Fruit fly (Drosophila melanogaster): ENCODE measurements around the gene PH4alphaEFB.

dm6 chr3R:30512114-30512513 lies 46.3 kb downstream of the PH4alphaEFB start, which contains the start of gene PH4alphaNE2:
- TF ChIP-seq CG11762 (GFP tag; optimal IDR thresholded peaks at IDR 0.05; ENCODE audit: insufficient read depth) (no peak), CG34406 (GFP tag; optimal IDR thresholded peaks at IDR 0.05) (no peak), CG16779 (tag; optimal IDR thresholded peaks at IDR 0.05) (no peak), esn (GFP tag; optimal IDR thresholded peaks at IDR 0.05) (no peak), CG11294 (GFP tag; IDR thresholded peaks at IDR 0.05) (no peak), topi (GFP tag; optimal IDR thresholded peaks at IDR 0.05) (no peak), Met (GFP tag; optimal IDR thresholded peaks at IDR 0.05) (no peak), Sox15 (GFP tag; optimal IDR thresholded peaks at IDR 0.05) (no peak), CG6854 (GFP tag; optimal IDR thresholded peaks at IDR 0.05) (no peak), Lpt (GFP tag; optimal IDR thresholded peaks at IDR 0.05) (no peak)

All from whole organism, prepupa.